Fruit fly (Drosophila melanogaster) ovary, adult (tissue): ENCODE results near the gene Inx2.

ENCODE experiments used
- CG17801 ChIP-seq: fragments of 200-800 bp; optimal IDR thresholded peaks from 2 replicates; lab custom pipeline; 2019; ENCODE audit warnings: missing biosample characterization, mild to moderate bottlenecking, missing genetic modification characterization, moderate library complexity; ENCODE audit not compliant: partially characterized antibody

Gene Inx2

DNA sequence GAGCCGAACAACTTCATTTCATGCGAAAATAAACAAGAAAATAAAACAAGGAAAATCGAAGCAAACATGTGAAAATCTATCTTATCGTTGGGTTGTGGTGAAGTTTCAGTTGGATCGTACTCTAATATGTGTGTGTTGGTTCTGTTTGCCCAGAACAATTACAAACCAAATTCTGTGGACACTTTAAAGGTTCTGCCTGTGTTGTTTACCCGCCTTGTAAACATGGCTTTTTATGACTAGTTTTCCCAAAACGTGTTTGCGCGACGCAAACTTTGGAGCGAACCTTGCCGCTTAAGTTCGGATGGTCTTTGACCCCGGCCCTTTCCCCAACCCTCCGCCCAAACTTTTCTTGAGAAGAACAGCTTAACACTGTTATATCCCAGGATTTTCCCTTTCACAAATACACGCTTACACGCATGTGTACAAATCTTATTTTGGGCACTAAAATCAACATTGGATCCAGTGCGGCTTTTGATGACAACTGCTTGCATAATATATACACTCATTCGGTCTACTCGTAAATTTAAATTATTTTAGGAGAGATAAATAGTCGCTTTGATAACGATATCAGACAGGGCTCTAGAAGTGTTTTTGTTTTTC lies 5.7 kb downstream of the Inx2 start:
- TF ChIP-seq CG17801 (GFP tag; lab: Kevin White, UChicago), result no peak

DNA sequence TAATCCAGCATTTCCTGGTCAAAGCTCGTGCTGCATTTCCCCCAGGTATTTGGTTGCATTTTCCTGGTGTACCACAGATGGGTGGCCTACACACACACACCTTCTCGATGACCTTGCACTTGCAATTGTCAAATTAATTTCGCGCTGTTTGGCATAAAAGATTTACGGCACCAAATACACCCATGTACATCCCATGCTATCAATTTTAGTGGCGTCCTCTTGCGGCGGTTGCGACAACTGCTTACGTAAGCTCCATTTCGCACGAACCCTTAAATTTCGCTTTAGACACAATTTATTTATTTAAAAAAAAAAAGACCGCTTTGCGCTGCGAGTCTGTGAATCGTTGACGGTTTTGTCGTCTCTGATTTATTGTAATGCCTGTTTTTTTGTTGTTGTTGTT lies 7.0 kb downstream of the Inx2 start:
- TF ChIP-seq CG17801 (GFP tag; lab: Kevin White, UChicago), result no peak

DNA sequence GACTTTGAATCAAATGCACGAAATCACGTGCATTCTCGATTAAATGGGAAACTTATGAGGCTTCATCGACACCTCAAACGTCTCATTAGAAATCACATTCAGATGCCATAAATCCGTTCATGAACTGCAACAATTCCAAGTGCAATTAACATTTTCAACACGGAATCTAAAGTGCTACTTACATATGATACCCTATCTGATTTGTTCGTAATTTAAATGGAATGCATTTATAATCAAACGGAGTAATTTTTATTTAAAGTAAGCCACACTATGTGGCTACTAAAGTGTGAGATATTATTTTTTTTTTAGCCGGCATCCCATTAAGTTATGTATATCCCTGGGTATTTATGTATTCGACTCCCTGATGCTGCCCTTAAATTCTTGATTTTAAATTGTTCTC lies 9.2 kb downstream of the Inx2 start:
- TF ChIP-seq CG17801 (GFP tag; lab: Kevin White, UChicago), result no peak

DNA sequence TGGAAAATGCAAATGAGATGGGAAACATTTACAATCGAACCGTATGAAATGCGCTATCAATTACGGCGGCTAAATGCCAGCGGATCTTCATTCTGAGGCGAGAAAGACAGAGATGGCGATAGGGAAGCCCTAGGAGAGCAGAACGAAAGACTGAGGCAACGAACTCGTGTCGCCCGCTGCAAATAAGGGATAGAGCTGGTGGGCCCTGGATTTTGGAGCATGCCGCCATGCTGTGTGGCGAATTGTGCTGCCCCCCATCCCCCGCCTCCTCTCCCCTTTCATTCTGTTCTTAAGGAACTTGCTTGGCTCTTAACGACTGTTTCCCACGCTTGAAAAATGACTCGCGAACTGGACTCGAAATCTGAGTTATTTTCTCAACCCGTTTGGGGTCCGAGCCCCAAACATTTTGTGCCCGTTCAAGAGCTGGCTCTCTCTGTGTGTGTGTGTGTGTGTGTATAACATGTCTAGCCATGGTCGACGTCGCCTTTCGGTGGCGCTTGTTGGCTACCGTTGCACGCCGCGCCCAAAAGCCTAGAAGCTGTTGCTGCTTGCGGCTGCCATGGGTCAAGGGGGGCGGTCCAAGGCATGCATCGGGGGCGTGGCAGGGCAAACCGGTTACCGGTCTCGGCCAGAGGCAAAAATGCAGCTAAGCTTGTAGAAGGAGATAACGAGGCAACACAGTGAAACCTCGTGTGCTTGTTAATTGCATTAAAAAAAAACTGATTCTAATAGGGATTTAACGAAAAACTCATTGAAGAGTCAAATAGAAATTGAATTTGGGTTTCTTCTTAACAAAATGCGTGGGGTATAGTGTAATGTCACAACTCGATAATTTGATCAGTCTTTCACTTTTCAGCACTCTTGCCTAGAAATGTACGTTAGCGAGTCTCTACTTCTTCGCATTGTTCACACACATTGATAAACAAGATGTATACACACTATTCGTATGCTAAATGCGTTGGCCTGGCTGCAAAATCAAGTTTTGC lies 9.9 kb downstream of the Inx2 start:
- TF ChIP-seq CG17801 (GFP tag; lab: Kevin White, UChicago), result no peak

DNA sequence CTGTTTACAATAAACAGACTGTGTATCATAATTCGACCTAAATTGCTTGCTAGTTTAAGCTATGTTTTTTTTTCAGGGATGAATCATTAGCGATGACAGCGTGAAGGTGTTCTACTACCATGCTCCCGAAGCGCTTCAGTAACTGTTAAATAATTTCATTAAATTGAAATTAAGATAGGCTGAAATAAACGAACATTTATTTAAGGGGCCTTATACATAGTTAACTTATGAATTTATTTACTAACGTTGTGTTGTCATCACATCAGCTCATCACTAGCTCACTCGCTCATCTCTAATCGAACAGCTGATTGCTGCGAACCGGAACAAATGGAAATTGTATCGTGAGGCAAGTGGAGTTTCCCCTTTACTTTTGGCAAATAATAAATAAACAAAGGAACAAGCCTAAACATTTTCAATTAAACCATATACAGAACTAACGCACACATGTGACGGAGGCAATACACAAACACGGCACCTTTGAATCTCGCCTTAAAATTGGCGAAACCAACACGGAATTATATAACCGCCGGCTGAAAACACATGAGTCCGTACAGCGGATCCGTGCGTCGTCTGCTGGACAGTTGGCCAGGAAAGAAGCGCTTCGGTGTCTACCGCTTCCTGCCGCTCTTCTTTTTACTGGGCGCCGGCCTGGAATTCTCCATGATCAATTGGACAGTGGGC lies 12.7 kb downstream of the Inx2 start, which contains the start of the genes cm, sloth1 and sloth2:
Gene cm, minus strand, starts transcription at position 83 of the 681 bp plus-strand sequence.
Gene sloth1, plus strand, starts transcription at position 295 of the 681 bp plus-strand sequence.
Gene sloth2, plus strand, starts transcription at position 295 of the 681 bp plus-strand sequence.
- peak; percentile 92 for TF ChIP-seq CG17801 (GFP tag; lab: Kevin White, UChicago)

DNA sequence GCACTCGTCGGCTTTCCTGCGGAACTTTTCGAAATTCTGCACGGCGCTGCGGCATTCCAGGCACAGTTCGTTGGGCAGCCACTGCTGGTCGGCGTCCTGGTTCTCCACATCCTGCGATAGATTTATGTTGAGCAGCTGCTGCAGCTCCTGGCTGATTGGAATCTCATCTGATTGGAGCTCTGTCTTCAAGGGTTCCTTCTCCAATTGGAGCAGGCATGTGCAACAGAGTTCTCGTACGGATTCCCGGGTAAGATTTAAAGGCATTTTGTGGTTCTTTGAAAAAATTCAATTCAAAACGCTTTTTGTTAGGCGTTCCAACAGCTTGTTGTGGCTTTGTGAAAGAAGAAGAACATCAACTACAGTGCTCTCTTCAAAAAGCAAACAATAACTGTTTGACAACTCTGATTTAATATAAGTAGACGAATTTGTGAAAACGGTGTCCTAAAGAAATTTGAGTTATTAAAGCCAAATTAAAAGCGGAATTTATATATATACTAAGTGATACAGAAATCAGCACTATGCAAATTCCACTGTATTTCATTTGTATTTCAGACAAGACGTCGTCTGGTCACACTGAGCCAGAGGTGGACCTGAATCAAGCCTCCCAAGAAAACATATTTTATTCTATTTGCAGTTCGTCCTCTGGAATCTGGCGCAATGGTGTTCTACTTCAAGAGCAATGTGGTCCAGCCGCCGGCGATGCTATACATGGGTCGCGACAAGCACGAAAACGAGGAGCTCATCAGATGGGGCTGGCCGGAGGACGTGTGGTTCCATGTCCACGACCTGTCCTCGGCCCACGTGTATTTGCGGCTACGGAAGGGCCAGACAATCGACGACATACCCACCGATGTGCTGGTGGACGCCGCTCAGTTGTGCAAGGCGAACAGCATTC lies 15.1 kb downstream of the Inx2 start, which contains the start of the genes CG3032 and CG4593:
Gene CG3032, minus strand, starts transcription at position 562 of the 895 bp plus-strand sequence.
Gene CG4593, plus strand, starts transcription at position 568 of the 895 bp plus-strand sequence.
- peak; percentile 90 for TF ChIP-seq CG17801 (GFP tag; lab: Kevin White, UChicago)

DNA sequence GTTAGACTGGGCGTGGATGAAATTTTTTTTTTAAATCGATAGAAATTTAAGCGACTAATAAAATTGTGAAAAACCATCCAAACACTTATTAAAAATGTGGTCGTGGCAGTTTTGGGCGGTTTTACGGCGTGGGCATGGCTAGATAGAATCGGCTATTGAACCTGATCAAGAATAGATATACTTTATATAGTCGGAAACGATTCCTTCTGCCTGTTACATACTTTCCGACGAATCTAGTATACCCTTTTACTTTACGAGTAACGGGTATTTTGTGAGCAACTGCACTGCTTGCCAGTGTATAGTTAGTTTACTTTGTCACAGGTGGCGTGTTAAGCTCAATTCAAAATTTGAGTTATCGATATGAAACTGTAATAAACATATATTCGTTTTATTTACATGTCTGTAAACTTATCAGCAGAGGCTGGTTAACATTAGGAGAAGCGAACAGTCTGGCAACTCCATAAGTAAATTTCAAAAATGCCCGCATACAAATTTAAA lies 16.5 kb downstream of the Inx2 start:
- TF ChIP-seq CG17801 (GFP tag; lab: Kevin White, UChicago), result peak; percentile 20

DNA sequence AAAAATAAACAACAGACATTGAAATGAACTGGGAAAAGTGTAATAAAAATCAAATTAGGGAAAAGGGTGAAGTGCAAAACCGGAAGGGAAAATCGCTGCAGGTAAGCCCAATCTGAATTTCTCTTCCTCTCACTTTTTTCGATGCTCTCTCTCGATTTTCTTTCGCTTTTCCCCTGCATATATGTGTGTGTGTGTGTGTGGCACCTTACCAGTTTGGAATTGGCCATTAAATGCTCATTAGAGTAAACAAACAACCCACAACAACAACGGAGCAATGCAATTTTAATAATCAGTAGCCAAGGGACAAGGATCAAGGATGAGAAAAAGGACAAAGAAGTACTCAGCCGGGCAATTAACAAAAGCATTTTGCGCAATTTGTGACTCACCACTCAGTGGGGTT lies 36.4 kb downstream of the Inx2 start:
- TF ChIP-seq CG17801 (GFP tag; lab: Kevin White, UChicago), result no peak

DNA sequence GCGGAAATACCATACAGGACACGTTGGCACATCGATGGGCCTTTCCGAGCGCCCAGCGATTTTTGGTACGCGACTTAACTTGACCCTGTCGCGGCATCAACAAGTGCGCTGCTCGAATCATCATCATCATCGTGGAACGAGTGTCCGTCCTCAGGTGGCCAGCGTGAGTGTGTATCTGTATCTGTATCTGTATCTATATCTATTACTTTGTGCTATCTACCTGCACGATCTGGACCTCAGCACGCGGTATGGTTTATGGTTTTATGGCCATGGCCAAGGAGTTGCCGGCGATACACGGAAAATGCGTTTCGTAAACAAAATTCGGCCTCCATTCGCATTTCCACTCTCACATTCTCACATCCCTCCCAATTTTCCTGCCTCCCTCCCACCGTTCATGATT lies 38.6 kb downstream of the Inx2 start:
- no peak for TF ChIP-seq CG17801 (GFP tag; lab: Kevin White, UChicago)

DNA sequence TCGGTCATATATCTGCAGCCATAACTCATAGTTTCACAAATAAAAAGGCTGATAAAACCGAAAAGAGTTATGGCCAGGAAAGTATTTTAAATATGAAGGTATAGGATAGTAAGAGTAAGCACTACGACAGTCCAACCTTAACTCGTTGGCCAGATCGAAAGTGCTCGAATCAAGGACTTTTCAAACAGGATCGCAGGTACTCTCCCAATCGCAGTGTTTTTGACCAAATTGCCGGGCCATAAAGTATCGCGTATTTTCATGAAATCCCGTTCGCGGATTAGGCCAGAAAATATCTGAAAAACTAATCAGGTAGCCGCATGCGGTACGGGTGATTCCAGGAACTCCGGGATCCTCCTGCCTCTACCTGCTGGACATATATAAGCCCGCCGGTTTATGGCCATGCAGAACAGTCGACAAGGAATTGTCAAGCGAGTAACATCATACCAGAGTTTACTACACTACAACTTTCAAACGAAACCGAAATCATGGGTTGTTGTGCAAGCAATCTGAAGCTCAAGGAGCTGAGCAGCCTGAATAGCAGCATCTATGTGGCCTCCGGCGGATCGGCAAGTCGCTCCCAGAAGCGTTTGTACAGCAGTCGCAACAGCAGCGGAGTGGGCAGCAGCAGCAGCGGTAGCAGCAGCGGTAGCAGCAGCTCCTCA lies 41.9 kb downstream of the Inx2 start, which contains the start of gene CG14427:
Gene CG14427, plus strand, starts transcription at position 399 of the 662 bp plus-strand sequence.
- TF ChIP-seq CG17801 (GFP tag; lab: Kevin White, UChicago), result no peak

DNA sequence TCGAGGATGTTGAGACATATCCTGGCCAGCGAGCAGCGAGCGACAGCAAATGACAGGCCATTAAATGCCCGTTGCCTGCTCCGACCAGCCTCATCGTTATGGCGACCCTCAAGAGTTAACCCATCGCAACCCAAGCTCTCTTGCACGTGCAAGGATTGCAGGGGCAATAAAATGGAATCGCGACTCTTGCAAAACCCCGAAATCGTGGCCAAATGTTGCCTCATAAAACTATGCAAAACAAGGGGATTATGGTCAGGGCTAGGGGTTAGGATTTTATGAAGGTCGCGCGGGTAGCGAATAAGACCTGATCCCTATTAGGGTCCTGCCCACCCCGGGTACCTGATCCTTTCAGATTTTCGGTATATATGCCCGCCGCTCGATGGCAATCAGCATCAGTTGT lies 50.6 kb downstream of the Inx2 start, which contains the start of gene nullo:
Gene nullo, plus strand, starts transcription at position 390 of the 400 bp plus-strand sequence.
- no peak for TF ChIP-seq CG17801 (GFP tag; lab: Kevin White, UChicago)
